Worm (Caenorhabditis elegans): ENCODE results near the gene gars-1.

Gene gars-1

ce11 chrIII:5140559-5140958 lies 22.9 kb downstream of the gars-1 start (continued):
- TF ChIP-seq lin-39 (tag; optimal IDR thresholded peaks at IDR 0.05) (no peak), mes-2 (tag; optimal IDR thresholded peaks at IDR 0.05; ENCODE audit: poor library complexity, severe bottlenecking) (peak; percentile 15), hlh-30 (tag; optimal IDR thresholded peaks at IDR 0.05; ENCODE audit: insufficient read depth) (peak; percentile 25), nhr-48 (tag; optimal IDR thresholded peaks at IDR 0.05) (no peak), hlh-11 (tag; optimal IDR thresholded peaks at IDR 0.05) (peak; percentile 65), mxl-3 (GFP tag; optimal IDR thresholded peaks at IDR 0.05) (peak; percentile 58), aha-1 (tag) (peak; percentile 89), duxl-1 (tag; optimal IDR thresholded peaks at IDR 0.05; ENCODE audit: poor library complexity) (no peak), nhr-77 (tag; optimal IDR thresholded peaks at IDR 0.05) (no peak), mep-1 (tag; optimal IDR thresholded peaks at IDR 0.05) (no peak), lin-29 (GFP tag; IDR thresholded peaks at IDR 0.05) (no peak), daf-12 (tag; optimal IDR thresholded peaks at IDR 0.05) (no peak)

ce11 chrIII:5139768-5140167 lies 23.7 kb downstream of the gars-1 start:
- TF ChIP-seq lin-1 (GFP tag; IDR thresholded peaks at IDR 0.05), result no peak
- no peak for TF ChIP-seq daf-8 (GFP tag; IDR thresholded peaks at IDR 0.05)
- no peak for TF ChIP-seq lin-29 (GFP tag; IDR thresholded peaks at IDR 0.05)
- TF ChIP-seq snpc-4 (tag; optimal IDR thresholded peaks at IDR 0.05), result no peak
- TF ChIP-seq jun-1 (tag; optimal IDR thresholded peaks at IDR 0.05), result no peak
- TF ChIP-seq nhr-11 (tag; optimal IDR thresholded peaks at IDR 0.05), result no peak
- TF ChIP-seq php-3 (GFP tag; IDR thresholded peaks at IDR 0.05), result no peak
- TF ChIP-seq skn-1 (tag; optimal IDR thresholded peaks at IDR 0.05), result no peak
- no peak for TF ChIP-seq ZK546.5 (tag; optimal IDR thresholded peaks at IDR 0.05)
- no peak for TF ChIP-seq ceh-62 (tag; optimal IDR thresholded peaks at IDR 0.05)
- TF ChIP-seq Y5F2A.4 (GFP tag; optimal IDR thresholded peaks at IDR 0.05), result no peak
- TF ChIP-seq pha-4 (GFP tag; IDR thresholded peaks at IDR 0.05), result no peak
- no peak for TF ChIP-seq pha-4 (tag; optimal IDR thresholded peaks at IDR 0.05)
- no peak for TF ChIP-seq ceh-82 (tag; optimal IDR thresholded peaks at IDR 0.05)
- TF ChIP-seq set-16 (GFP tag; IDR thresholded peaks at IDR 0.05), result no peak
- TF ChIP-seq nhr-6 (tag; optimal IDR thresholded peaks at IDR 0.05), result no peak

ce11 chrIII:5138940-5139533 lies 24.4 kb downstream of the gars-1 start:
- TF ChIP-seq fkh-10 (GFP tag; optimal IDR thresholded peaks at IDR 0.05) (no peak), aha-1 (tag) (peak; percentile 16)

- TF ChIP-seq R02D3.7 (tag; optimal IDR thresholded peaks at IDR 0.05) (no peak), aha-1 (tag) (peak; percentile 89), tag-97 (GFP tag; IDR thresholded peaks at IDR 0.05) (no peak)
Measured at ce11 chrIII:5137685-5138084, 25.7 kb downstream of the gars-1 start.

ce11 chrIII:5137099-5137498 lies 26.3 kb downstream of the gars-1 start:
- TF ChIP-seq T20F7.1 (GFP tag; optimal IDR thresholded peaks at IDR 0.05) (no peak), snpc-1.2 (GFP tag; IDR thresholded peaks at IDR 0.05) (no peak), spr-1 (tag; optimal IDR thresholded peaks at IDR 0.05) (no peak), Y75B8A.6 (GFP tag; IDR thresholded peaks at IDR 0.05) (no peak), unc-62 (GFP tag; optimal IDR thresholded peaks at IDR 0.05 in 1 of 2) (no peak), unc-62 (tag; optimal IDR thresholded peaks at IDR 0.05) (no peak), nhr-28 (tag; optimal IDR thresholded peaks at IDR 0.05) (peak; percentile 55), pqm-1 (tag; optimal IDR thresholded peaks at IDR 0.05) (peak; percentile 93), tra-1 (GFP tag; IDR thresholded peaks at IDR 0.05) (no peak), arid-1 (GFP tag; conservative IDR thresholded peaks at IDR 0.05) (no peak), lsy-2 (tag; optimal IDR thresholded peaks at IDR 0.05) (peak in 1 of 2 experiments; percentile 10), lin-1 (GFP tag; IDR thresholded peaks at IDR 0.05) (no peak), nhr-102 (tag; optimal IDR thresholded peaks at IDR 0.05) (no peak), F10B5.3 (tag; optimal IDR thresholded peaks at IDR 0.05) (no peak), mes-2 (tag; optimal IDR thresholded peaks at IDR 0.05; ENCODE audit: poor library complexity, severe bottlenecking) (no peak), daf-12 (tag; optimal IDR thresholded peaks at IDR 0.05) (no peak), daf-8 (GFP tag; IDR thresholded peaks at IDR 0.05) (no peak), egl-43 (GFP tag; IDR thresholded peaks at IDR 0.05) (no peak), D1046.2 (GFP tag; IDR thresholded peaks at IDR 0.05) (no peak), saeg-2 (GFP tag; IDR thresholded peaks at IDR 0.05) (no peak), hlh-11 (tag; optimal IDR thresholded peaks at IDR 0.05) (peak; percentile 38)

Measured in whole organism, L4 larva.